Fruit fly (Drosophila melanogaster) whole organism, embryonic: Measurements from ENCODE around the gene fliI.

Experiments used
- B-H1 ChIP-seq: fragments of 200-800 bp; sonication (Bioruptor generic); IDR thresholded peaks from 3 replicates; pipeline ENCODE4 v1.3.6; 2022; ENCODE audit warnings: missing biosample characterization, missing genetic modification characterization
- Blimp-1 ChIP-seq: fragments of 200-800 bp; sonication (Bioruptor generic); optimal IDR thresholded peaks from 3 replicates; lab custom pipeline; 2018; ENCODE audit warnings: missing biosample characterization, missing genetic modification characterization, mild to moderate bottlenecking, moderate library complexity, missing genetic modification reagents
- BtbVII ChIP-seq: fragments of 200-800 bp; sonication (Bioruptor generic); optimal IDR thresholded peaks from 3 replicates; lab custom pipeline; 2017; ENCODE audit warnings: missing biosample characterization, mild to moderate bottlenecking, missing genetic modification characterization
- CG10654 ChIP-seq: fragments of 200-800 bp; sonication (Bioruptor generic); optimal IDR thresholded peaks from 2 replicates; lab custom pipeline; 2016; ENCODE audit warnings: missing biosample characterization, missing genetic modification characterization
- CG10959 ChIP-seq: fragments of 200-800 bp; sonication (Bioruptor generic); IDR thresholded peaks from 2 replicates; pipeline ENCODE4 v1.3.6; 2022; ENCODE audit warnings: missing biosample characterization, missing genetic modification characterization
- CG14014 ChIP-seq: fragments of 200-800 bp; sonication (Bioruptor generic); IDR thresholded peaks from 2 replicates; pipeline ENCODE4 v1.3.6; 2022; ENCODE audit warnings: missing biosample characterization, missing genetic modification characterization
- CG14860 ChIP-seq: fragments of 200-800 bp; sonication (Bioruptor generic); IDR thresholded peaks from 3 replicates; pipeline ENCODE4 v1.3.6; 2022; ENCODE audit warnings: missing biosample characterization, missing genetic modification characterization; ENCODE audit not compliant: partially characterized antibody
- CG15269 ChIP-seq: fragments of 200-800 bp; sonication (Bioruptor generic); optimal IDR thresholded peaks from 2 replicates; lab custom pipeline; 2018; ENCODE audit warnings: missing biosample characterization, mild to moderate bottlenecking, missing genetic modification characterization, moderate library complexity
- CG16863 ChIP-seq: fragments of 200-800 bp; sonication (Bioruptor generic); optimal IDR thresholded peaks from 3 replicates; lab custom pipeline; 2016; ENCODE audit warnings: missing biosample characterization, missing genetic modification characterization
- CG1792 ChIP-seq: fragments of 200-800 bp; sonication (Bioruptor generic); optimal IDR thresholded peaks from 2 replicates; lab custom pipeline; 2016; ENCODE audit warnings: missing biosample characterization, missing genetic modification characterization
- CG2129 ChIP-seq: fragments of 200-800 bp; sonication (Bioruptor generic); IDR thresholded peaks from 2 replicates; pipeline ENCODE4 v1.3.6; 2022; ENCODE audit warnings: missing biosample characterization, missing genetic modification characterization; ENCODE audit not compliant: partially characterized antibody
- CG2202 ChIP-seq: fragments of 200-800 bp; sonication (Bioruptor generic); optimal IDR thresholded peaks from 2 replicates; lab custom pipeline; 2018; ENCODE audit warnings: missing biosample characterization, mild to moderate bottlenecking, missing genetic modification characterization
- CG31224 ChIP-seq: fragments of 200-800 bp; sonication (Bioruptor generic); IDR thresholded peaks from 2 replicates; pipeline ENCODE4 v1.3.6; 2022; ENCODE audit warnings: missing biosample characterization, missing genetic modification characterization
- CG4360 ChIP-seq: fragments of 200-800 bp; sonication (Bioruptor generic); IDR thresholded peaks from 2 replicates; pipeline ENCODE4 v1.3.6; 2022; ENCODE audit warnings: missing biosample characterization, missing genetic modification characterization
- CG5180 ChIP-seq: fragments of 200-800 bp; sonication (Bioruptor generic); optimal IDR thresholded peaks from 3 replicates; lab custom pipeline; 2017; ENCODE audit warnings: missing biosample characterization, missing genetic modification characterization, mild to moderate bottlenecking, moderate library complexity, missing genetic modification reagents
- CG6654 ChIP-seq: fragments of 200-800 bp; sonication (Bioruptor generic); optimal IDR thresholded peaks from 2 replicates; lab custom pipeline; 2017; ENCODE audit warnings: missing biosample characterization, mild to moderate bottlenecking, missing genetic modification characterization
- CG7556 ChIP-seq: fragments of 200-800 bp; sonication (Bioruptor generic); optimal IDR thresholded peaks from 2 replicates; lab custom pipeline; 2017; ENCODE audit warnings: missing biosample characterization, mild to moderate bottlenecking, missing genetic modification characterization
- CG7839 ChIP-seq: fragments of 200-800 bp; sonication (Bioruptor generic); optimal IDR thresholded peaks from 3 replicates; lab custom pipeline; 2018; ENCODE audit warnings: missing biosample characterization, mild to moderate bottlenecking, missing genetic modification characterization, moderate library complexity
- CG9817 ChIP-seq: fragments of 200-800 bp; sonication (Bioruptor generic); optimal IDR thresholded peaks from 2 replicates; lab custom pipeline; 2018; ENCODE audit warnings: missing biosample characterization, mild to moderate bottlenecking, missing genetic modification characterization, moderate library complexity
- D ChIP-seq, 2 experiments: fragments of 200-800 bp in 1 of 2; fragments of >200 bp in 1 of 2; sonication (Bioruptor generic) in 1 of 2; optimal IDR thresholded peaks; 2 replicates in 1 of 2; 3 replicates in 1 of 2; lab custom pipeline; 2017; ENCODE audit warnings: mild to moderate bottlenecking in 1 of 2, missing biosample characterization in 1 of 2, missing genetic modification characterization in 1 of 2, missing genetic modification reagents in 1 of 2
- D19A ChIP-seq: fragments of 200-800 bp; optimal IDR thresholded peaks from 3 replicates; lab custom pipeline; 2019; ENCODE audit warnings: missing biosample characterization, mild to moderate bottlenecking, missing genetic modification characterization, moderate library complexity
- Dek ChIP-seq: fragments of 200-800 bp; sonication (Bioruptor generic); optimal IDR thresholded peaks from 3 replicates; lab custom pipeline; 2019; ENCODE audit warnings: missing biosample characterization, mild to moderate bottlenecking, missing genetic modification characterization, moderate library complexity
- E2f1 ChIP-seq: fragments of 200-800 bp; sonication (Bioruptor generic); IDR thresholded peaks from 2 replicates; pipeline ENCODE4 v1.3.6; 2022; ENCODE audit warnings: missing biosample characterization, missing genetic modification characterization
- Hmr ChIP-seq: fragments of 200-800 bp; sonication (Bioruptor generic); optimal IDR thresholded peaks from 3 replicates; lab custom pipeline; 2017; ENCODE audit warnings: mild to moderate bottlenecking, missing biosample characterization, missing genetic modification reagents, missing genetic modification characterization
- Neu2 ChIP-seq: fragments of 200-800 bp; sonication (Bioruptor generic); optimal IDR thresholded peaks from 3 replicates; lab custom pipeline; 2016; ENCODE audit warnings: missing biosample characterization, missing genetic modification characterization, borderline replicate concordance
- Nf-YB ChIP-seq: fragments of 200-800 bp; sonication (Bioruptor generic); optimal IDR thresholded peaks from 3 replicates; lab custom pipeline; 2019; ENCODE audit warnings: missing biosample characterization, mild to moderate bottlenecking, missing genetic modification characterization, moderate library complexity
- Six4 ChIP-seq: fragments of 200-800 bp; sonication (Bioruptor generic); optimal IDR thresholded peaks from 2 replicates; lab custom pipeline; 2016; ENCODE audit warnings: missing biosample characterization, missing genetic modification characterization
- Trl ChIP-seq, 3 experiments: fragments of >200 bp in 2 of 3; fragments of 200-800 bp in 1 of 3; sonication (Bioruptor generic) in 1 of 3; optimal IDR thresholded peaks; 2 replicates in 1 of 3; 3 replicates in 2 of 3; lab custom pipeline; 2016 to 2017; ENCODE audit warnings: missing biosample characterization in 1 of 3, missing genetic modification characterization in 1 of 3
- ash1 ChIP-seq: fragments of 200-800 bp; sonication (Bioruptor generic); optimal IDR thresholded peaks from 2 replicates; lab custom pipeline; 2018; ENCODE audit warnings: missing biosample characterization, mild to moderate bottlenecking, missing genetic modification characterization
- bigmax ChIP-seq: fragments of 200-800 bp; sonication (Bioruptor generic); optimal IDR thresholded peaks from 2 replicates; lab custom pipeline; 2018; ENCODE audit warnings: missing biosample characterization, mild to moderate bottlenecking, missing genetic modification characterization
- br ChIP-seq: fragments of >200 bp; optimal IDR thresholded peaks from 2 replicates; lab custom pipeline; 2017
- cas ChIP-seq: fragments of 200-800 bp; sonication (Bioruptor generic); IDR thresholded peaks from 2 replicates; pipeline ENCODE4 v1.3.6; 2022; ENCODE audit warnings: missing biosample characterization, missing genetic modification characterization
- caup ChIP-seq: fragments of 200-800 bp; sonication (Bioruptor generic); optimal IDR thresholded peaks from 3 replicates; lab custom pipeline; 2017; ENCODE audit warnings: missing biosample characterization, mild to moderate bottlenecking, missing genetic modification characterization, moderate library complexity; ENCODE audit not compliant: severe bottlenecking
- en ChIP-seq: fragments of 200-800 bp; sonication (Bioruptor generic); optimal IDR thresholded peaks from 2 replicates; lab custom pipeline; 2016; ENCODE audit warnings: missing biosample characterization, missing genetic modification characterization
- her ChIP-seq: fragments of 200-800 bp; sonication (Bioruptor generic); optimal IDR thresholded peaks from 2 replicates; lab custom pipeline; 2016; ENCODE audit warnings: missing biosample characterization, missing genetic modification characterization
- nmo ChIP-seq: fragments of 200-800 bp; sonication (Bioruptor generic); optimal IDR thresholded peaks from 2 replicates; lab custom pipeline; 2018; ENCODE audit warnings: missing biosample characterization, mild to moderate bottlenecking, missing genetic modification characterization, moderate library complexity
- nom ChIP-seq: fragments of 200-800 bp; sonication (Bioruptor generic); optimal IDR thresholded peaks from 2 replicates; lab custom pipeline; 2017; ENCODE audit warnings: missing biosample characterization, missing genetic modification characterization, mild to moderate bottlenecking, moderate library complexity, missing genetic modification reagents
- odd ChIP-seq: fragments of 200-800 bp; sonication (Bioruptor generic); optimal IDR thresholded peaks from 2 replicates; lab custom pipeline; 2017; ENCODE audit warnings: missing biosample characterization, mild to moderate bottlenecking, missing genetic modification characterization
- phol ChIP-seq: fragments of 200-800 bp; sonication (Bioruptor generic); optimal IDR thresholded peaks from 3 replicates; lab custom pipeline; 2018; ENCODE audit warnings: missing biosample characterization, mild to moderate bottlenecking, missing genetic modification characterization, moderate library complexity
- rib ChIP-seq: fragments of 200-800 bp; sonication (Bioruptor generic); IDR thresholded peaks from 2 replicates; pipeline ENCODE4 v1.3.6; 2022; ENCODE audit warnings: missing biosample characterization, missing genetic modification characterization
- ro ChIP-seq: fragments of 200-800 bp; sonication (Bioruptor generic); IDR thresholded peaks from 2 replicates; pipeline ENCODE4 v1.3.6; 2022; ENCODE audit warnings: missing biosample characterization, missing genetic modification characterization
- sd ChIP-seq: fragments of 200-800 bp; sonication (Bioruptor generic); optimal IDR thresholded peaks from 3 replicates; lab custom pipeline; 2018; ENCODE audit warnings: missing biosample characterization, mild to moderate bottlenecking, missing genetic modification characterization, moderate library complexity
- sim ChIP-seq: fragments of 200-800 bp; sonication (Bioruptor generic); IDR thresholded peaks from 2 replicates; pipeline ENCODE4 v1.3.6; 2022; ENCODE audit warnings: missing biosample characterization, missing genetic modification characterization
- tgo ChIP-seq: fragments of 200-800 bp; sonication (Bioruptor generic); IDR thresholded peaks from 3 replicates; pipeline ENCODE4 v1.3.6; 2022; ENCODE audit warnings: missing biosample characterization, missing genetic modification characterization
- trh ChIP-seq: fragments of 200-800 bp; sonication (Bioruptor generic); optimal IDR thresholded peaks from 2 replicates; lab custom pipeline; 2016; ENCODE audit warnings: missing biosample characterization, missing genetic modification characterization
- tx ChIP-seq: fragments of 200-800 bp; sonication (Bioruptor generic); optimal IDR thresholded peaks from 2 replicates; lab custom pipeline; 2016; ENCODE audit warnings: missing biosample characterization, missing genetic modification characterization
- vnd ChIP-seq: fragments of 200-800 bp; sonication (Bioruptor generic); IDR thresholded peaks from 3 replicates; pipeline ENCODE4 v1.3.6; 2022; ENCODE audit warnings: missing biosample characterization, missing genetic modification characterization; ENCODE audit not compliant: partially characterized antibody
- vvl ChIP-seq: fragments of 200-800 bp; sonication (Bioruptor generic); IDR thresholded peaks from 2 replicates; pipeline ENCODE4 v1.3.6; 2022; ENCODE audit warnings: missing biosample characterization, missing genetic modification characterization

The fliI gene

DNA sequence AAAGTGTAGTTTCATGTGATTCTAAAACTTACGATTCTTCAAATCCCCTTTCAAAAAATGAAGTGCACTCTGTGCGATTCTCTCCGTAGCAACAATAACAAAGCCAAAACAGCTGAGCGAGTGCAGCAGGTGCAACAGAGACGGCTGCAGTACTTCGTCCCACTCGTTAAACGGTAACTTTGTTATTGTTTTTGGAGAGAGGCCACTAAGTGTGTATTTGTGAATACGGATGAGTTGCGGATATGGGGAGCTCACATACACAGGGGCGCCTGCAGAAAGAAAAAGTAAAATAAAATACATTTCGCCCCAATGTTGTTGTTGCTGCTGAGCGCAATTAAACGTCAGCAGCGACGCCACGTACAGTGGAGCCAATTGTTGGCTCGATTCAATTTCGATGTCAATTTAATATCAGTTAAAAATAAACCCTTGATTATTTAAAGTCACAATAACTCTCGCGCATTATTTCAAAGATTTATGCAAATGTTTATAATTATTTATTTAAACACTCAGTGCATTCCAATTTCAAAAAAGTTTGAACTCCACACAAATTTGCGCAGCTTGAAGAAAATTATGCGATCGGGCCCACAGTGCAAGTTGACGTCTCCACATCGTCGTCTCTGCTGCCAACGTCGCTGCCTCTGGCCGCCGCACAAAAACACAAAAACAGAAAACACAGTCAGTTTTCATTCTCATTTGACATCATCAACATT, 28.0 kb downstream of the fliI start (continued):
- TF ChIP-seq CG10654 (peak; percentile 96), CG14014 (GFP tag; lab: Robert Waterston, UW) (peak; percentile 97), CG7556 (GFP tag; lab: Kevin White, UChicago) (peak; percentile 98), CG14860 (GFP tag; lab: Robert Waterston, UW) (0 out of 3 replicates have a peak, but pooled peaks have one; percentile 24), CG2129 (GFP tag; lab: Robert Waterston, UW) (no peak), CG9817 (peak; percentile 98), Hmr (peak; percentile 98), Blimp-1 (GFP tag; lab: Kevin White, UChicago) (peak; percentile 96), tx (peak; percentile 95), D (optimal IDR thresholded peaks at IDR 0.05; lab: Kevin White, UChicago) (no peak), D (GFP tag; optimal IDR thresholded peaks at IDR 0.05; lab: Kevin White, UChicago) (peak; percentile 98), phol (peak; percentile 97), tgo (peak; percentile 97), CG6654 (peak; percentile 91), CG15269 (tag; lab: Kevin White, UChicago) (peak; percentile 99), sd (tag; lab: Kevin White, UChicago) (peak; percentile 90), bigmax (GFP tag; lab: Kevin White, UChicago) (peak; percentile 29), ash1 (GFP tag; lab: Kevin White, UChicago) (peak; percentile 49), CG5180 (GFP tag; lab: Kevin White, UChicago) (peak; percentile 92), nmo (GFP tag; lab: Kevin White, UChicago) (peak; percentile 99), rib (GFP tag; lab: Robert Waterston, UW) (peak; percentile 97), en (GFP tag; lab: Kevin White, UChicago) (peak; percentile 92), ro (GFP tag; lab: Robert Waterston, UW) (peak; percentile 80), CG4360 (GFP tag; lab: Robert Waterston, UW) (peak; percentile 76), D19A (tag; lab: Kevin White, UChicago) (peak; percentile 95), trh (GFP tag; lab: Kevin White, UChicago) (peak; percentile 94), vvl (GFP tag; lab: Robert Waterston, UW) (peak; percentile 97), CG31224 (GFP tag; lab: Robert Waterston, UW) (peak; percentile 92), B-H1 (GFP tag; lab: Robert Waterston, UW) (peak; percentile 94), Nf-YB (GFP tag; lab: Kevin White, UChicago) (peak; percentile 86), Trl (optimal IDR thresholded peaks at IDR 0.05; lab: Kevin White, UChicago) (peak in 1 of 2 experiments; percentile 9), Trl (GFP tag; optimal IDR thresholded peaks at IDR 0.05; lab: Kevin White, UChicago) (peak; percentile 94), CG2202 (tag; lab: Kevin White, UChicago) (peak; percentile 94), odd (GFP tag; lab: Kevin White, UChicago) (peak; percentile 97), Six4 (GFP tag; lab: Kevin White, UChicago) (peak; percentile 95), nom (GFP tag; lab: Kevin White, UChicago) (peak; percentile 97), CG16863 (GFP tag; lab: Kevin White, UChicago) (peak; percentile 93), Dek (tag; lab: Kevin White, UChicago) (peak; percentile 97), her (GFP tag; lab: Kevin White, UChicago) (peak; percentile 91), Neu2 (GFP tag; lab: Kevin White, UChicago) (peak; percentile 72), E2f1 (GFP tag; lab: Robert Waterston, UW) (peak; percentile 96), CG7839 (tag; lab: Kevin White, UChicago) (peak; percentile 99), CG1792 (peak; percentile 89), CG10959 (peak; percentile 86), BtbVII (GFP tag; lab: Kevin White, UChicago) (peak; percentile 99), vnd (no peak), sim (GFP tag; lab: Robert Waterston, UW) (peak; percentile 90), br (lab: Kevin White, UChicago) (no peak), caup (GFP tag; lab: Kevin White, UChicago) (peak; percentile 98), cas (GFP tag; lab: Robert Waterston, UW) (peak; percentile 90)
